Fruit fly (Drosophila melanogaster) whole organism, embryonic: ENCODE measurements around the gene CG32645.
A peak's percentile ranks its signal among the peaks of the same experiment; 100 is the strongest.

Source experiments
- BEAF-32 ChIP-seq: fragments of 200-800 bp; sonication (Bioruptor generic); optimal IDR thresholded peaks from 3 replicates; lab custom pipeline; 2017; ENCODE audit warnings: missing biosample characterization, missing genetic modification characterization, mild to moderate bottlenecking, moderate library complexity, missing genetic modification reagents
- CG12219 ChIP-seq: fragments of 200-800 bp; sonication (Bioruptor generic); optimal IDR thresholded peaks from 3 replicates; lab custom pipeline; 2018; ENCODE audit warnings: missing biosample characterization, mild to moderate bottlenecking, missing genetic modification characterization
- CG1233 ChIP-seq: fragments of 200-800 bp; sonication (Bioruptor generic); optimal IDR thresholded peaks from 4 replicates; lab custom pipeline; 2018; ENCODE audit warnings: missing biosample characterization, mild to moderate bottlenecking, missing genetic modification characterization
- CG13123 ChIP-seq: fragments of 200-800 bp; sonication (Bioruptor generic); optimal IDR thresholded peaks from 2 replicates; lab custom pipeline; 2016; ENCODE audit warnings: missing biosample characterization, missing genetic modification characterization
- CG15011 ChIP-seq: fragments of 200-800 bp; sonication (Bioruptor generic); optimal IDR thresholded peaks from 3 replicates; lab custom pipeline; 2018; ENCODE audit warnings: missing biosample characterization, mild to moderate bottlenecking, missing genetic modification characterization
- CG1647 ChIP-seq: fragments of 200-800 bp; sonication (Bioruptor generic); optimal IDR thresholded peaks from 3 replicates; lab custom pipeline; 2016; ENCODE audit warnings: missing biosample characterization, missing genetic modification characterization
- CG17186 ChIP-seq: fragments of 200-800 bp; sonication (Bioruptor generic); optimal IDR thresholded peaks from 3 replicates; lab custom pipeline; 2017; ENCODE audit warnings: missing biosample characterization, missing genetic modification reagents, missing genetic modification characterization
- CG2678 ChIP-seq: fragments of 200-800 bp; sonication (Bioruptor generic); optimal IDR thresholded peaks from 3 replicates; lab custom pipeline; 2019; ENCODE audit warnings: missing biosample characterization, mild to moderate bottlenecking, missing genetic modification characterization, moderate library complexity
- CG34422 ChIP-seq: fragments of 200-800 bp; sonication (Bioruptor generic); IDR thresholded peaks from 3 replicates; pipeline ENCODE4 v1.3.6; 2022; ENCODE audit warnings: missing biosample characterization, missing genetic modification characterization
- CG4404 ChIP-seq: fragments of 200-800 bp; sonication (Bioruptor generic); IDR thresholded peaks from 2 replicates; pipeline ENCODE4 v1.3.6; 2022; ENCODE audit warnings: missing biosample characterization, missing genetic modification characterization
- CG4707 ChIP-seq: fragments of 200-800 bp; sonication (Bioruptor generic); optimal IDR thresholded peaks from 2 replicates; lab custom pipeline; 2018; ENCODE audit warnings: missing biosample characterization, mild to moderate bottlenecking, missing genetic modification characterization, moderate library complexity
- CG4854 ChIP-seq: fragments of 200-800 bp; sonication (Bioruptor generic); optimal IDR thresholded peaks from 2 replicates; lab custom pipeline; 2016; ENCODE audit warnings: missing biosample characterization, missing genetic modification characterization, inconsistent platforms
- CG6175 ChIP-seq: fragments of 200-800 bp; sonication (Bioruptor generic); IDR thresholded peaks from 3 replicates; pipeline ENCODE4 v1.3.6; 2022; ENCODE audit warnings: missing biosample characterization, missing genetic modification characterization
- CG6689 ChIP-seq: fragments of 200-800 bp; sonication (Bioruptor generic); IDR thresholded peaks from 2 replicates; pipeline ENCODE4 v1.3.6; 2022; ENCODE audit warnings: missing biosample characterization, missing genetic modification characterization
- CG7745 ChIP-seq: fragments of 200-800 bp; sonication (Bioruptor generic); optimal IDR thresholded peaks from 2 replicates; lab custom pipeline; 2018; ENCODE audit warnings: missing biosample characterization, mild to moderate bottlenecking, missing genetic modification characterization, moderate library complexity
- CG7786 ChIP-seq: fragments of 200-800 bp; sonication (Bioruptor generic); optimal IDR thresholded peaks from 2 replicates; lab custom pipeline; 2016; ENCODE audit warnings: missing biosample characterization, missing genetic modification characterization
- CG7839 ChIP-seq: fragments of 200-800 bp; sonication (Bioruptor generic); optimal IDR thresholded peaks from 3 replicates; lab custom pipeline; 2018; ENCODE audit warnings: missing biosample characterization, mild to moderate bottlenecking, missing genetic modification characterization, moderate library complexity
- CG8281 ChIP-seq: fragments of 200-800 bp; sonication (Bioruptor generic); optimal IDR thresholded peaks from 2 replicates; lab custom pipeline; 2018; ENCODE audit warnings: missing biosample characterization, mild to moderate bottlenecking, missing genetic modification characterization, moderate library complexity
- CG8290 ChIP-seq, 3 experiments: fragments of 200-800 bp; sonication (Bioruptor generic); optimal IDR thresholded peaks; 2 replicates each; lab custom pipeline; 2016 to 2019; ENCODE audit warnings: missing biosample characterization in 3 of 3, missing genetic modification characterization in 3 of 3, mild to moderate bottlenecking in 2 of 3, moderate library complexity in 1 of 3
- CG8388 ChIP-seq: fragments of 200-800 bp; sonication (Bioruptor generic); optimal IDR thresholded peaks from 2 replicates; lab custom pipeline; 2019; ENCODE audit warnings: missing biosample characterization, mild to moderate bottlenecking, missing genetic modification characterization, moderate library complexity
- CG9797 ChIP-seq: fragments of 200-800 bp; sonication (Bioruptor generic); optimal IDR thresholded peaks from 3 replicates; lab custom pipeline; 2018; ENCODE audit warnings: missing biosample characterization, mild to moderate bottlenecking, missing genetic modification characterization
- CkIIα-i1 ChIP-seq: fragments of 200-800 bp; sonication (Bioruptor generic); IDR thresholded peaks from 2 replicates; pipeline ENCODE4 v1.3.6; 2022; ENCODE audit warnings: missing biosample characterization, missing genetic modification characterization
- D ChIP-seq, 2 experiments: fragments of 200-800 bp in 1 of 2; fragments of >200 bp in 1 of 2; sonication (Bioruptor generic) in 1 of 2; optimal IDR thresholded peaks; 2 replicates in 1 of 2; 3 replicates in 1 of 2; lab custom pipeline; 2017; ENCODE audit warnings: mild to moderate bottlenecking in 1 of 2, missing biosample characterization in 1 of 2, missing genetic modification characterization in 1 of 2, missing genetic modification reagents in 1 of 2
- Doc3 ChIP-seq: fragments of 200-800 bp; sonication (Bioruptor generic); IDR thresholded peaks from 3 replicates; pipeline ENCODE4 v1.3.6; 2022; ENCODE audit warnings: missing biosample characterization, missing genetic modification characterization; ENCODE audit not compliant: partially characterized antibody
- Fer2 ChIP-seq: fragments of 200-800 bp; sonication (Bioruptor generic); optimal IDR thresholded peaks from 2 replicates; lab custom pipeline; 2018; ENCODE audit warnings: missing biosample characterization, mild to moderate bottlenecking, missing genetic modification characterization, moderate library complexity
- Hr3 ChIP-seq: fragments of 200-800 bp; sonication (Bioruptor generic); optimal IDR thresholded peaks from 3 replicates; lab custom pipeline; 2016; ENCODE audit warnings: missing biosample characterization, missing genetic modification characterization
- MTF-1 ChIP-seq: fragments of 200-800 bp; sonication (Bioruptor generic); optimal IDR thresholded peaks from 2 replicates; lab custom pipeline; 2018; ENCODE audit warnings: missing biosample characterization, mild to moderate bottlenecking, missing genetic modification characterization, borderline replicate concordance
- Neu2 ChIP-seq: fragments of 200-800 bp; sonication (Bioruptor generic); optimal IDR thresholded peaks from 3 replicates; lab custom pipeline; 2016; ENCODE audit warnings: missing biosample characterization, missing genetic modification characterization, borderline replicate concordance
- Ptx1 ChIP-seq: fragments of 200-800 bp; sonication (Bioruptor generic); IDR thresholded peaks from 2 replicates; pipeline ENCODE4 v1.3.6; 2022; ENCODE audit warnings: missing biosample characterization, missing genetic modification characterization
- Tbp ChIP-seq: fragments of >200 bp; optimal IDR thresholded peaks from 2 replicates; lab custom pipeline; 2018; ENCODE audit warnings: missing biosample characterization, missing genetic modification characterization
- Trl ChIP-seq, 3 experiments: fragments of >200 bp in 2 of 3; fragments of 200-800 bp in 1 of 3; sonication (Bioruptor generic) in 1 of 3; optimal IDR thresholded peaks; 2 replicates in 1 of 3; 3 replicates in 2 of 3; lab custom pipeline; 2016 to 2017; ENCODE audit warnings: missing biosample characterization in 1 of 3, missing genetic modification characterization in 1 of 3
- Vsx1 ChIP-seq: fragments of 200-800 bp; sonication (Bioruptor generic); optimal IDR thresholded peaks from 2 replicates; lab custom pipeline; 2017; ENCODE audit warnings: missing biosample characterization, mild to moderate bottlenecking, missing genetic modification characterization, missing genetic modification reagents
- ase ChIP-seq: fragments of 200-800 bp; sonication (Bioruptor generic); IDR thresholded peaks from 3 replicates; pipeline ENCODE4 v1.3.6; 2022; ENCODE audit warnings: missing biosample characterization, missing genetic modification characterization
- caup ChIP-seq: fragments of 200-800 bp; sonication (Bioruptor generic); optimal IDR thresholded peaks from 3 replicates; lab custom pipeline; 2017; ENCODE audit warnings: missing biosample characterization, mild to moderate bottlenecking, missing genetic modification characterization, moderate library complexity; ENCODE audit not compliant: severe bottlenecking
- danr ChIP-seq: fragments of 200-800 bp; sonication (Bioruptor generic); IDR thresholded peaks from 2 replicates; pipeline ENCODE4 v1.3.6; 2022; ENCODE audit warnings: missing biosample characterization, missing genetic modification characterization
- esg ChIP-seq: fragments of 200-800 bp; sonication (Bioruptor generic); conservative IDR thresholded peaks from 2 replicates; pipeline ENCODE4 v1.3.6; 2022; ENCODE audit warnings: missing biosample characterization, missing genetic modification characterization
- ham ChIP-seq: fragments of 200-800 bp; sonication (Bioruptor generic); IDR thresholded peaks from 2 replicates; pipeline ENCODE4 v1.3.6; 2022; ENCODE audit warnings: missing biosample characterization, missing genetic modification characterization
- hkb ChIP-seq, 2 experiments: fragments of 200-800 bp in 1 of 2; fragments of >200 bp in 1 of 2; sonication (Bioruptor generic) in 1 of 2; IDR thresholded peaks in 1 of 2; optimal IDR thresholded peaks in 1 of 2; 2 replicates each; pipeline versions ENCODE4 v1.3.6 to Lab custom; 2017 to 2022; ENCODE audit warnings: missing biosample characterization in 1 of 2, missing genetic modification characterization in 1 of 2
- nerfin-2 ChIP-seq: fragments of 200-800 bp; sonication (Bioruptor generic); IDR thresholded peaks from 2 replicates; pipeline ENCODE4 v1.3.6; 2022; ENCODE audit warnings: missing biosample characterization, missing genetic modification characterization; ENCODE audit not compliant: partially characterized antibody
- pho ChIP-seq: fragments of 200-800 bp; sonication (Bioruptor generic); optimal IDR thresholded peaks from 2 replicates; lab custom pipeline; 2016; ENCODE audit warnings: missing biosample characterization, missing genetic modification characterization
- ranshi ChIP-seq: fragments of 200-800 bp; sonication (Bioruptor generic); IDR thresholded peaks from 2 replicates; pipeline ENCODE4 v1.3.6; 2022; ENCODE audit warnings: missing biosample characterization, missing genetic modification characterization
- sens ChIP-seq: fragments of 200-800 bp; sonication (Bioruptor generic); peaks from one replicate; lab custom pipeline; 2016; ENCODE audit warnings: missing biosample characterization, missing genetic modification characterization
- sob ChIP-seq: fragments of 200-800 bp; sonication (Bioruptor generic); IDR thresholded peaks from 2 replicates; pipeline ENCODE4 v1.3.6; 2022; ENCODE audit warnings: missing biosample characterization, missing genetic modification characterization
- stc ChIP-seq: fragments of 200-800 bp; sonication (Bioruptor generic); IDR thresholded peaks from 2 replicates; pipeline ENCODE4 v1.3.6; 2022; ENCODE audit warnings: missing biosample characterization, missing genetic modification characterization
- tgo ChIP-seq: fragments of 200-800 bp; sonication (Bioruptor generic); IDR thresholded peaks from 3 replicates; pipeline ENCODE4 v1.3.6; 2022; ENCODE audit warnings: missing biosample characterization, missing genetic modification characterization
- wor ChIP-seq: fragments of 200-800 bp; sonication (Bioruptor generic); IDR thresholded peaks from 2 replicates; pipeline ENCODE4 v1.3.6; 2022; ENCODE audit warnings: missing biosample characterization, missing genetic modification characterization
- zen ChIP-seq: fragments of 200-800 bp; sonication (Bioruptor generic); optimal IDR thresholded peaks from 3 replicates; lab custom pipeline; 2018; ENCODE audit warnings: missing biosample characterization, mild to moderate bottlenecking, missing genetic modification characterization, moderate library complexity

Gene CG32645

dm6 chrX:13131063-13131773 is 7.8 kb upstream of the CG32645 start (continued):
- peak; percentile 99 for TF ChIP-seq CG7786 (GFP tag; lab: Kevin White, UChicago)
- TF ChIP-seq CG6689 (GFP tag; lab: Robert Waterston, UW), result peak; percentile 98
- TF ChIP-seq sens (GFP tag; lab: Kevin White, UChicago), result peak; percentile 100
- peak; percentile 98 for TF ChIP-seq CG1233 (GFP tag; lab: Kevin White, UChicago)
- TF ChIP-seq CG9797, result peak; percentile 70
- TF ChIP-seq Tbp, result no peak
- TF ChIP-seq Doc3 (GFP tag; lab: Robert Waterston, UW), result no peak
- peak; percentile 99 for TF ChIP-seq sob (GFP tag; lab: Robert Waterston, UW)
- peak; percentile 98 for TF ChIP-seq CG1647 (GFP tag; lab: Kevin White, UChicago)
- TF ChIP-seq ham (GFP tag; lab: Robert Waterston, UW), result peak; percentile 98
- TF ChIP-seq CG4707 (GFP tag; lab: Kevin White, UChicago), result peak; percentile 94
- peak; percentile 94 for TF ChIP-seq Vsx1 (GFP tag; lab: Kevin White, UChicago)
- TF ChIP-seq tgo, result peak; percentile 99
- peak; percentile 99 for TF ChIP-seq CG7839
- TF ChIP-seq danr, result peak; percentile 98
- no peak for TF ChIP-seq nerfin-2 (GFP tag; lab: Robert Waterston, UW)
- TF ChIP-seq CG15011 (GFP tag; lab: Kevin White, UChicago), result peak; percentile 97
- TF ChIP-seq CG12219 (GFP tag; lab: Kevin White, UChicago), result peak; percentile 99
- peak; percentile 94 for TF ChIP-seq CkIIα-i1
- TF ChIP-seq wor, result peak; percentile 97
- peak; percentile 99 for TF ChIP-seq stc (GFP tag; lab: Robert Waterston, UW)
- peak; percentile 89 for TF ChIP-seq CG17186 (GFP tag; lab: Kevin White, UChicago)
- TF ChIP-seq ranshi (GFP tag; lab: Robert Waterston, UW), result peak; percentile 99
- TF ChIP-seq caup (GFP tag; lab: Kevin White, UChicago), result peak; percentile 99
- no peak for TF ChIP-seq D (optimal IDR thresholded peaks at IDR 0.05; lab: Kevin White, UChicago)
- TF ChIP-seq D (GFP tag; optimal IDR thresholded peaks at IDR 0.05; lab: Kevin White, UChicago), result peak; percentile 97
- peak; percentile 99 for TF ChIP-seq CG34422
- peak; percentile 97 for TF ChIP-seq Fer2 (tag; lab: Kevin White, UChicago)
- peak; percentile 99 for TF ChIP-seq CG2678 (tag; lab: Kevin White, UChicago)
- TF ChIP-seq CG7745 (tag; lab: Kevin White, UChicago), result peak; percentile 72
- TF ChIP-seq CG8281, result peak; percentile 92
- TF ChIP-seq hkb (optimal IDR thresholded peaks at IDR 0.05; lab: Kevin White, UChicago), result no peak
- TF ChIP-seq hkb (GFP tag; IDR thresholded peaks at IDR 0.05; lab: Robert Waterston, UW), result peak; percentile 99
- TF ChIP-seq CG6175 (GFP tag; lab: Robert Waterston, UW), result peak; percentile 99
- peak; percentile 99 for TF ChIP-seq esg
- TF ChIP-seq CG8290 (GFP tag; optimal IDR thresholded peaks at IDR 0.05; lab: Kevin White, UChicago), result peak; percentile 98
- peak; percentile 81 to 100 for TF ChIP-seq CG8290 (tag; optimal IDR thresholded peaks at IDR 0.05; lab: Kevin White, UChicago)
- TF ChIP-seq MTF-1 (GFP tag; lab: Kevin White, UChicago), result peak; percentile 96
- TF ChIP-seq BEAF-32 (GFP tag; lab: Kevin White, UChicago), result peak; percentile 38
- TF ChIP-seq CG4854, result peak; percentile 96
- TF ChIP-seq Hr3 (GFP tag; lab: Kevin White, UChicago), result peak; percentile 98
- TF ChIP-seq CG13123 (GFP tag; lab: Kevin White, UChicago), result peak; percentile 98
- peak; percentile 95 for TF ChIP-seq CG8388
- peak; percentile 96 to 98 for TF ChIP-seq Trl (optimal IDR thresholded peaks at IDR 0.05; lab: Kevin White, UChicago)
- peak; percentile 99 for TF ChIP-seq Trl (GFP tag; optimal IDR thresholded peaks at IDR 0.05; lab: Kevin White, UChicago)
- TF ChIP-seq pho (GFP tag; lab: Kevin White, UChicago), result peak; percentile 99
- peak; percentile 99 for TF ChIP-seq Ptx1 (GFP tag; lab: Robert Waterston, UW)
- TF ChIP-seq ase (GFP tag; lab: Robert Waterston, UW), result peak; percentile 99
- peak; percentile 93 for TF ChIP-seq zen (tag; lab: Kevin White, UChicago)
- peak; percentile 95 for TF ChIP-seq Neu2 (GFP tag; lab: Kevin White, UChicago)
- TF ChIP-seq CG4404 (GFP tag; lab: Robert Waterston, UW), result peak; percentile 99
